Worm (Caenorhabditis elegans): ENCODE measurements around the gene C41H7.9.
"Not testable (repeated sequence)": the region's sequence is repeated elsewhere in the genome, so short reads cannot be mapped to it uniquely, and the experiment has no call there.

C41H7.9 gene

ce11 chrII:3044023-3044422 is 32.0 kb upstream of the C41H7.9 start, which contains the start of gene sri-29:
Gene sri-29, plus strand, starts transcription at chrII:3044323.
- no peak for TF ChIP-seq lin-15B (tag; optimal IDR thresholded peaks at IDR 0.05)
- TF ChIP-seq mml-1 (tag; optimal IDR thresholded peaks at IDR 0.05): no peak
- TF ChIP-seq nhr-25 (tag; optimal IDR thresholded peaks at IDR 0.05): no peak
- TF ChIP-seq R02D3.7 (tag; optimal IDR thresholded peaks at IDR 0.05): no peak
- TF ChIP-seq nhr-76 (tag; optimal IDR thresholded peaks at IDR 0.05): no peak

DNA sequence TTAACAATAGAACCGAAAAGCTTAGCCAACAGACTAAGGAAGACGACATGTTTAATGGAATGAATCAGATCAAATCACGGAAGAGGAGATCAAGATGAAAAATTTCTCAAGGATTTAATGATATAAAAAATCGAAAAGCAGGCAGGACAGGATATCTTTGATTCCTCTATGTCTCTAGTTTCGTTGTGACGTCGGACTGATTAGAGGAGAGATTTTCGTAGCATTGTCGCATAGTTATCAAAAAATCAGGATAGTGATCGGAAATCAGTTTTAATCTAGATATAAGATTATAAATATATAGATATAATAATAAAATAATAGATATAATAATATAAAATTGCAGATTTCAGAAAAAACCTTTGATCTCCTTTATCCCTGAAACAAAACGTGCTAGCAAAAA is 31.3 kb upstream of the C41H7.9 start, which contains the start of gene B0454.8:
Gene B0454.8 (minus strand): TSS at position 101 of the 400 bp plus-strand sequence.
- TF ChIP-seq ZK546.5 (tag; optimal IDR thresholded peaks at IDR 0.05) (no peak), nhr-25 (tag; optimal IDR thresholded peaks at IDR 0.05) (no peak), pqm-1 (tag; optimal IDR thresholded peaks at IDR 0.05) (no peak), fos-1 (tag; optimal IDR thresholded peaks at IDR 0.05) (no peak), mml-1 (tag; optimal IDR thresholded peaks at IDR 0.05) (no peak), nhr-11 (tag; optimal IDR thresholded peaks at IDR 0.05) (no peak), nhr-28 (tag; optimal IDR thresholded peaks at IDR 0.05) (no peak), ztf-4 (tag; optimal IDR thresholded peaks at IDR 0.05) (no peak), R02D3.7 (tag; optimal IDR thresholded peaks at IDR 0.05) (no peak), elt-1 (tag; optimal IDR thresholded peaks at IDR 0.05) (no peak), nfya-1 (tag; optimal IDR thresholded peaks at IDR 0.05; ENCODE audit: insufficient read depth) (no peak), snpc-4 (tag; optimal IDR thresholded peaks at IDR 0.05) (no peak), hmg-11 (tag; optimal IDR thresholded peaks at IDR 0.05) (no peak), sea-2 (GFP tag; optimal IDR thresholded peaks at IDR 0.05) (no peak), fkh-10 (GFP tag; optimal IDR thresholded peaks at IDR 0.05) (no peak), elt-3 (tag; optimal IDR thresholded peaks at IDR 0.05) (no peak)

- TF ChIP-seq nhr-25 (tag; optimal IDR thresholded peaks at IDR 0.05): no peak
- TF ChIP-seq nhr-43 (tag; optimal IDR thresholded peaks at IDR 0.05; ENCODE audit: poor library complexity, severe bottlenecking): no peak
- TF ChIP-seq zag-1 (tag; optimal IDR thresholded peaks at IDR 0.05): no peak
- TF ChIP-seq nfya-1 (tag; optimal IDR thresholded peaks at IDR 0.05; ENCODE audit: insufficient read depth): no peak
Measured at ce11 chrII:3038453-3038909, 26.4 kb upstream of the C41H7.9 start, which contains the start of the genes B0454.26 and B0454.5. Gene B0454.26, minus strand, starts transcription at chrII:3038553. Gene B0454.5, plus strand, starts transcription at chrII:3038859.

- TF ChIP-seq nhr-77 (tag; optimal IDR thresholded peaks at IDR 0.05): no peak
- TF ChIP-seq zag-1 (tag; optimal IDR thresholded peaks at IDR 0.05): no peak
Measured at ce11 chrII:3036344-3036743, 24.3 kb upstream of the C41H7.9 start.

DNA sequence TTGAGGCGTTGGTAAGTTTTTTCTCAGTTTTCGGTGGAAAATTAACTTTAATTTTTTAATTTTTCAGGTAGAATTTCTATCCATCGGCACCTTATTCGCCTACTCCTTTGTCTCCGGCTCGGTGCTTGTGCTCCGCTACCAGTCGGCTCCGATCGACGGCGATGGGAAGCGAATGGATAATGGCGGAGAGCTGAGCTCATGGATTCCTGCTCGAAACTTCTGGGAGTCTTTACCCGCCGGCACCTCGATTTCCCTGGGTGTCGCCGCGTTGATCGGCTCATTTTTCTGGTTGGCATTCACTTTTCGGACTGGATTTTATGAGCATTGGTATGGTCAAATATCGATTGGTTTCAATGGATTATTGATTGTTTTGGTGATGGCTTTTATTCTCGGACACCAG is 22.9 kb upstream of the C41H7.9 start:
- TF ChIP-seq eor-1 (tag; optimal IDR thresholded peaks at IDR 0.05) (no peak), sea-2 (GFP tag; optimal IDR thresholded peaks at IDR 0.05) (no peak), ceh-82 (tag; optimal IDR thresholded peaks at IDR 0.05) (no peak), egl-5 (tag; optimal IDR thresholded peaks at IDR 0.05) (no peak), aly-2 (tag; optimal IDR thresholded peaks at IDR 0.05) (no peak), elt-2 (tag; optimal IDR thresholded peaks at IDR 0.05) (no peak), ceh-9 (tag; optimal IDR thresholded peaks at IDR 0.05) (no peak)

ce11 chrII:3032480-3032879 is 20.4 kb upstream of the C41H7.9 start, which contains the start of gene B0454.6:
Gene B0454.6, plus strand, starts transcription at chrII:3032780.
- TF ChIP-seq tbx-2, elt-2, R02D3.7 (tag; optimal IDR thresholded peaks at IDR 0.05): not testable (repeated sequence)

- TF ChIP-seq nhr-12 (tag; optimal IDR thresholded peaks at IDR 0.05) (no peak), fos-1 (tag; optimal IDR thresholded peaks at IDR 0.05) (no peak), nhr-11 (tag; optimal IDR thresholded peaks at IDR 0.05) (no peak), pqm-1 (tag; optimal IDR thresholded peaks at IDR 0.05) (no peak), egl-27 (tag; optimal IDR thresholded peaks at IDR 0.05) (no peak), pha-4 (tag; optimal IDR thresholded peaks at IDR 0.05) (no peak), nhr-28 (tag; optimal IDR thresholded peaks at IDR 0.05) (no peak), jun-1 (tag; optimal IDR thresholded peaks at IDR 0.05) (no peak), sea-2 (GFP tag; optimal IDR thresholded peaks at IDR 0.05) (no peak), nhr-25 (tag; optimal IDR thresholded peaks at IDR 0.05) (no peak)
Measured at ce11 chrII:3030416-3030815, 18.4 kb upstream of the C41H7.9 start.

Measured in whole organism, L3 larva.